Worm (Caenorhabditis elegans) whole organism, midembryonic: ENCODE results near the gene pat-6.

ENCODE experiments used
- cog-1 ChIP-seq: sonication (generic microtip); optimal IDR thresholded peaks from 2 replicates; lab custom pipeline; 2016; ENCODE audit warnings: missing genetic modification characterization, missing compliant biosample characterization
- flt-1 ChIP-seq: fragments of 200-800 bp; sonication (Bioruptor generic); IDR thresholded peaks from 2 replicates; pipeline ENCODE4 v1.3.6; 2022; ENCODE audit warnings: missing genetic modification characterization, missing compliant biosample characterization
- ztf-23 ChIP-seq: fragments of 200-800 bp; sonication (Bioruptor generic); IDR thresholded peaks from 2 replicates; pipeline ENCODE4 v1.3.6; 2022; ENCODE audit warnings: missing genetic modification reagents, missing genetic modification characterization, missing compliant biosample characterization
- ztf-29 ChIP-seq: fragments of 200-800 bp; sonication (Bioruptor generic); IDR thresholded peaks from 2 replicates; pipeline ENCODE4 v1.3.6; 2022; ENCODE audit warnings: missing genetic modification reagents, missing genetic modification characterization, missing compliant biosample characterization

- TF ChIP-seq ztf-29 = no peak
- no peak for TF ChIP-seq ztf-23 (GFP tag; lab: Robert Waterston, UW)
- no peak for TF ChIP-seq flt-1
- TF ChIP-seq cog-1 (tag; lab: Kevin White, UChicago) = no peak
These were observed 10.2 kb upstream of the pat-6 start, which contains the start of gene sma-10 for ce11 chrIV:274185-274584.
